Fruit fly (Drosophila melanogaster): ENCODE results near the gene Rph.
A peak's percentile ranks its signal among the peaks of the same experiment; 100 is the strongest.

The Rph gene

DNA sequence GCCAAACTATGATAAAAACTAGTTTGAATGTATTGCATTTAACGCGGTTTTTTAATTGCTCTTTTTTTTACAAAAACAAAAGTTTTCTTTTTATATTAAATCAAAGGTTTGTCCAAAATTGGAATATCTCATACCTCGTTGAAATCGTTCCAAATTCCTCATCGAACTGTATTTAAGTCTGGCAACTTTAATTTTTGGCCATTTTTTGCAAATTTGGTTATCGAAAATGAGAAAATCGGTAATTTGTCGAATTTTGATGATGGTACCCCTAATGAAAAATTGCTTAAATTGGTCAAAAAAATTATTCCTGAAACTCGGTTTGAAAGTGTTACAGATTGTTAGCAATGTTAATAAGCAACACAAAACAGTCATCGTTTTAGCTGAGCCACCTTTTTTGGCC lies 29.9 kb upstream of the Rph start (continued):
- TF ChIP-seq dmrt11E (tag; optimal IDR thresholded peaks at IDR 0.05), result no peak
- TF ChIP-seq gem (tag; optimal IDR thresholded peaks at IDR 0.05), result peak; percentile 30
- TF ChIP-seq CG10959 (GFP tag; IDR thresholded peaks at IDR 0.05), result no peak
- TF ChIP-seq repo (GFP tag; optimal IDR thresholded peaks at IDR 0.05), result no peak
- no peak for TF ChIP-seq Asciz (GFP tag; optimal IDR thresholded peaks at IDR 0.05)
- TF ChIP-seq dpn (GFP tag; optimal IDR thresholded peaks at IDR 0.05), result no peak
- TF ChIP-seq Hand (GFP tag; optimal IDR thresholded peaks at IDR 0.05), result no peak

DNA sequence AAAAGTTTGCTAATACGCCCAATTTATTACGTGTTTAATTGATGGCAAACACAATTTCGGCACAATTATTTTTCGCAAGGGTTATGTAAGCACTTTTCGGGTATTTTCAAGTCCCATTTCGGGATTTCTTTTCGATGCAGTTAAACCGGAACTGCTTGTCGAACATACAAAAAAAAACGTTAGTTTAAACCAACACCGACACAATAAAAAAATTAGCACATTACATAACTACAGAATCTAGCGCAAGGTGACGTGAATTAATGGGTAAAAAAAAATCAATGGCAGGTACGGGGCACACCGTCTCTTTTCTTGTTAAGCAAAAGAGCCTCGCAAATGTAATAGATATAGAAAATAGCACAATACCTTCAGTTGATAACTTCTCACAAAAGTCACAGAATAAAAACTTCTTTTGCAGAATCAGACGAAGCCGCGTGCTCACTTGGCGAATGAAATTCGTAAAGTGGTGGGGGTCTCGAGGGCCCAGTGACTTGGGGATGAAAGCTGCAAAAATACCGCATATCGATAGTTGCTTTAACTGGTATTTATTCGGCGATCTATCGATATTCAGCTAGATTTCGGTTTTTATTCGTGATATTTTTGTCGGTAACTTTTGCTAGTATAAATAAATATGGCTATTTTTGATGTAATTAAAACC lies 29.1 kb upstream of the Rph start, which contains the start of the genes Ant2 and sesB:
Gene Ant2 (minus strand): TSS at position 465 of the 655 bp plus-strand sequence.
Gene sesB (minus strand): TSS at position 516 of the 655 bp plus-strand sequence.
- TF ChIP-seq Bgb (GFP tag; IDR thresholded peaks at IDR 0.05; ENCODE audit: partially characterized antibody) (peak; percentile 83), CG34224 (GFP tag; IDR thresholded peaks at IDR 0.05; ENCODE audit: partially characterized antibody) (peak; percentile 43), stwl (tag; optimal IDR thresholded peaks at IDR 0.05) (peak; percentile 53), CG13296 (GFP tag; optimal IDR thresholded peaks at IDR 0.05) (no peak), Sry-δ (GFP tag; optimal IDR thresholded peaks at IDR 0.05) (peak; percentile 80), unpg (GFP tag; optimal IDR thresholded peaks at IDR 0.05) (no peak), gfzf (GFP tag; optimal IDR thresholded peaks at IDR 0.05) (peak; percentile 67), hbn (GFP tag; IDR thresholded peaks at IDR 0.05; ENCODE audit: partially characterized antibody) (peak; percentile 71), CG33213 (GFP tag; optimal IDR thresholded peaks at IDR 0.05) (peak; percentile 34), Scr (GFP tag; IDR thresholded peaks at IDR 0.05; ENCODE audit: partially characterized antibody) (peak; percentile 80), nom (GFP tag; optimal IDR thresholded peaks at IDR 0.05) (peak; percentile 13), Mes4 (GFP tag; optimal IDR thresholded peaks at IDR 0.05) (peak; percentile 18), row (GFP tag; IDR thresholded peaks at IDR 0.05) (peak; percentile 42), Opbp (GFP tag; IDR thresholded peaks at IDR 0.05; ENCODE audit: partially characterized antibody) (peak; percentile 84), mld (GFP tag; IDR thresholded peaks at IDR 0.05; ENCODE audit: partially characterized antibody) (peak; percentile 35; the same call in 1 of the 3 replicates), chinmo (GFP tag; IDR thresholded peaks at IDR 0.05; ENCODE audit: partially characterized antibody) (peak; percentile 39; the same call in 1 of the 4 replicates), bigmax (GFP tag; optimal IDR thresholded peaks at IDR 0.05) (peak; percentile 30), seq (GFP tag; IDR thresholded peaks at IDR 0.05) (no peak), CG15269 (tag; optimal IDR thresholded peaks at IDR 0.05) (peak; percentile 3), Doc3 (GFP tag; IDR thresholded peaks at IDR 0.05; ENCODE audit: partially characterized antibody) (peak; percentile 59), lilli (GFP tag; optimal IDR thresholded peaks at IDR 0.05) (peak; percentile 60), pan (optimal IDR thresholded peaks at IDR 0.05) (no peak), pan (GFP tag; optimal IDR thresholded peaks at IDR 0.05 in 1 of 2, IDR thresholded peaks at IDR 0.05 in 1 of 2) (no peak), scrt (GFP tag; optimal IDR thresholded peaks at IDR 0.05) (peak; percentile 5), sna (GFP tag; IDR thresholded peaks at IDR 0.05; ENCODE audit: partially characterized antibody) (peak; percentile 66; the same call in 1 of the 2 replicates), sc (optimal IDR thresholded peaks at IDR 0.05) (no peak), sc (GFP tag; optimal IDR thresholded peaks at IDR 0.05) (no peak), Dp (GFP tag; optimal IDR thresholded peaks at IDR 0.05) (peak; percentile 13), tup (GFP tag; optimal IDR thresholded peaks at IDR 0.05) (no peak), tna (GFP tag; IDR thresholded peaks at IDR 0.05; ENCODE audit: partially characterized antibody) (peak; percentile 55), HLH4C (GFP tag; IDR thresholded peaks at IDR 0.05; ENCODE audit: partially characterized antibody) (peak; percentile 43; the same call in 2 of the 3 replicates), CG3995 (GFP tag; optimal IDR thresholded peaks at IDR 0.05) (peak; percentile 93), pfk (GFP tag; optimal IDR thresholded peaks at IDR 0.05) (peak; percentile 35), vnd (GFP tag; IDR thresholded peaks at IDR 0.05; ENCODE audit: partially characterized antibody) (peak; percentile 71), Dll (GFP tag; IDR thresholded peaks at IDR 0.05; ENCODE audit: partially characterized antibody) (peak; percentile 80), MESR4 (GFP tag; optimal IDR thresholded peaks at IDR 0.05) (peak; percentile 75), eve (GFP tag; optimal IDR thresholded peaks at IDR 0.05) (peak in 1 of 2 experiments; percentile 59), CG12391 (tag; optimal IDR thresholded peaks at IDR 0.05) (peak; percentile 3), phol (tag; optimal IDR thresholded peaks at IDR 0.05) (peak; percentile 26)

Measured in whole organism, embryonic.